Worm (Caenorhabditis elegans): ENCODE data around the gene pap-3.

pap-3 gene

DNA sequence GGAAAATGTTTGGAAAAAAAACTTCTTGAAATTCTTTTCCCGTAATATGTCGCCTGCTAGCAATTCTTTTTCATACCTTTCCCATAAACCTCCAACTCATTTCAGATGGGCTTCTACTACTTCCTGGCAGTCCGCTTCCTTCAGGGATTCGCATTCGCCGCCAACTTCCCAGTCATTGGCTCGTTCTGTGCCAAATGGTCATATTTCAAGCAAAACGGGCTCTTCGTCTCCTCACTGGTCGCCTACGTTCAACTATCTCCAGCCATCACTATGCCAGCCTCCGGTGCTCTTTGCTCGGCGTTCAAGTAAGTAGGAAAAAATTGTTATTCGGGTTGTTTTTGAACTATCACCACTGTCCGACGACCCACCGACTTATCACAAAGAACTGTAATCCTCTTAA lies 27.7 kb upstream of the pap-3 start:
- no peak for TF ChIP-seq hlh-8 (tag; optimal IDR thresholded peaks at IDR 0.05)
- TF ChIP-seq hlh-6 (tag; optimal IDR thresholded peaks at IDR 0.05): no peak
- TF ChIP-seq tbx-2 (tag; optimal IDR thresholded peaks at IDR 0.05): no peak
- no peak for TF ChIP-seq nhr-11 (tag; optimal IDR thresholded peaks at IDR 0.05)
- no peak for TF ChIP-seq madf-2 (tag; optimal IDR thresholded peaks at IDR 0.05)
- TF ChIP-seq che-1 (tag; optimal IDR thresholded peaks at IDR 0.05): no peak
- TF ChIP-seq ceh-6 (GFP tag; optimal IDR thresholded peaks at IDR 0.05): no peak
- no peak for TF ChIP-seq nhr-232 (tag; optimal IDR thresholded peaks at IDR 0.05)

DNA sequence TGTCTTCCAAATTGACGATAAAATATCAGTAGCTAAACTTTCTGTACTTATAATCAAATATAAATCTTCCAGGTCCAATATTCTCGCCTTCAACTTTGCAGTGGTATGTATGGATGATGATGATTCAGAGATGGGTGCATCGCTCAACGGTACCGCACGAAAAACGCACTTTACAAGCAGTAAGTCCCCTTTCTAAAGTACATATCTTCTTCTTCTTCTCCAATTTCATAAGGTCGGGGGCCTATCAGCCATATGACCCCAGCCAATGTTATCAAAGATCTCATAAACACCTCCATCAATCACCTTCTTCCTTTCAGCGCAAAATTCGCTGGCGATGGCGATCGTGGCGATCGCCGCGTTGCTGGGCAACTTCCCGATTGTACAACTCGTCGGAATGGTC lies 27.1 kb upstream of the pap-3 start:
- TF ChIP-seq ets-4 (tag; optimal IDR thresholded peaks at IDR 0.05): no peak
- no peak for TF ChIP-seq pat-9 (tag; optimal IDR thresholded peaks at IDR 0.05)

DNA sequence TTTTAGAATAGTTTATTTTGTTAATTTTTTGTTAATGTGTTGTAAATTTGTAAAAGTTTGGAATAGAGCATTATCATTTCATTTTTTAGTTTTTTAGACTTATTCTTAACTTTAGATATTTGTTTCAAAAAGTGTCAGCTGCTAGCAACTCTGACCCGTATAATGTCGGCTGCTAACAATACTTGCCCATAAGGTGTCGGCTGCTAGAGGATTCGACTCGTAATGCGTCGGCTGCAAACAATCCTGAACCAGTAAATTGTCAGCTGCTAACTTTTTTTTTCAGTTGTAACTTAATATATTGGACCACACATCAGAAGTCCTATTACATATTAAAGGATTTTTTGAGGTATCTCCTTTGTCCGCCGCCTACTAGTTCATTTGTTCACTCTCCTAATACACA lies 26.4 kb upstream of the pap-3 start:
- TF ChIP-seq unc-55 (GFP tag; optimal IDR thresholded peaks at IDR 0.05) (no peak), fkh-6 (tag; optimal IDR thresholded peaks at IDR 0.05) (no peak), nhr-232 (tag; optimal IDR thresholded peaks at IDR 0.05) (no peak), ceh-22 (tag; optimal IDR thresholded peaks at IDR 0.05) (no peak), tbx-2 (tag; optimal IDR thresholded peaks at IDR 0.05) (no peak), pat-9 (tag; optimal IDR thresholded peaks at IDR 0.05) (no peak), unc-3 (GFP tag; conservative IDR thresholded peaks at IDR 0.05) (no peak), unc-3 (tag; optimal IDR thresholded peaks at IDR 0.05) (no peak), ceh-18 (tag; optimal IDR thresholded peaks at IDR 0.05) (no peak), gmeb-2 (tag; optimal IDR thresholded peaks at IDR 0.05) (no peak), unc-86 (tag; optimal IDR thresholded peaks at IDR 0.05) (no peak), F13H6.1 (tag; optimal IDR thresholded peaks at IDR 0.05) (no peak), ceh-31 (tag; optimal IDR thresholded peaks at IDR 0.05) (no peak)

DNA sequence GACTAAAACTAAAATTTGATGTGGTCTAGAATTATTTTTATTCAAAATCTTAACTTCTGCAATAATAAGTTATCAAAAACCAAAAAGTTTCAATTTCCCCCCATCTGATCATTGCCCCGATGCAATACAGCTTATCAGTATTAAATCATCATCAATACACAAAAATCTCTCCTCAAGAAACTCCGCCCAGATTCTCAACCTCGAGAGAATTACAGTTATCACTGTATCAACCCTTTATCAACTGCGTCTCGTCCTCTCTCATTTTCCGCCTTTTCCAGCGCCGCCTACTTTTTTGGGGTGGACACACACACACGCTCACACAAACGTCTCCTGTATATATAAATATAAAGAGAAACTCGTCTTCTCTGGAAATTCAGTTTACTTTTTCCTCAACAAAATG lies 25.9 kb upstream of the pap-3 start, which contains the start of gene T27D12.1:
Gene T27D12.1 (plus strand): TSS at position 301 of the 400 bp plus-strand sequence.
- TF ChIP-seq T23F11.4 (GFP tag; optimal IDR thresholded peaks at IDR 0.05): no peak

DNA sequence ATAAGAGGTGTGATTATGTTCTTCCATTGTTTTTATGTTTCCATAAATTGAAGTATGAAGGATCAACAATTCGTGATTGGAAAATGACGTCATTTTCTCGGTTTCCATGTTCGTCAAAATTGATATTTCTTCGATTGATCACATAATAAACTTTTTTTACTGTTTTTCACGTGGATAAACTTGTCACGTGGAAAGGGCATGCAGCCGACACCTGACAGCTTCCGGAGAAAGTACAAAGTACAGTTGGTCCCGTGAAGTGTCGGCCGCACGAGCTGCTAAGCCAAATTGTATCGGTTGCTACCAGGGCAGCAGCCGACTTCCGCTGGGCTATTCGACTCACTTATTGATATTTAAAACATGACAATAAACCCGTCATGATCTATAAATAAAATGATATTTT lies 25.3 kb upstream of the pap-3 start:
- no peak for TF ChIP-seq fkh-6 (tag; optimal IDR thresholded peaks at IDR 0.05)
- TF ChIP-seq unc-55 (GFP tag; optimal IDR thresholded peaks at IDR 0.05): no peak
- TF ChIP-seq pros-1 (tag; optimal IDR thresholded peaks at IDR 0.05): no peak
- no peak for TF ChIP-seq ttx-3 (tag; optimal IDR thresholded peaks at IDR 0.05)

DNA sequence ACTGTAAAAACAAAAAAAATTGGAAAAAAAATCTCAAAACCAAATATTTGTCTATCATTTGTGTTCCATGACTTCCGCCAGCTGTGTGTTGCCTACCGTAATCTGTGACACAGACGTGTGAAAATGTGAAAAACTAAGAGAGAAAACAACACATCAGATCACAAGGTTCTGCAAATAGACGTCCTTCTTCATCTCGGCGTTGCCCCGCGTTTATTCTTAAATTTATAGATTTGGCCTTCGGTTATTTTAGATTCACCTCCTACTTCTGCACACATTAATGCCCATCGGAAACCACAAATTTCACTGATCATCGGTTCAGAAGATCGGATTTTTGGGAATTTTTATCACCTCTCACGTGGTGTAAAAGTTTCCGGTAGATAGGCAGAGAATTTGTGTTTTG lies 22.7 kb upstream of the pap-3 start:
- TF ChIP-seq elt-4 (tag; optimal IDR thresholded peaks at IDR 0.05) (no peak), elt-2 (tag; optimal IDR thresholded peaks at IDR 0.05) (no peak), pros-1 (tag; optimal IDR thresholded peaks at IDR 0.05) (no peak), ahr-1 (tag; optimal IDR thresholded peaks at IDR 0.05) (no peak), ref-2 (tag; optimal IDR thresholded peaks at IDR 0.05) (no peak), tbx-2 (tag; optimal IDR thresholded peaks at IDR 0.05) (no peak), rnt-1 (tag; optimal IDR thresholded peaks at IDR 0.05) (no peak), lim-6 (tag; optimal IDR thresholded peaks at IDR 0.05) (no peak), ceh-48 (tag; optimal IDR thresholded peaks at IDR 0.05) (no peak), dmd-4 (tag; optimal IDR thresholded peaks at IDR 0.05; ENCODE audit: borderline replicate concordance) (no peak), ets-4 (tag; optimal IDR thresholded peaks at IDR 0.05) (no peak), ceh-9 (tag; optimal IDR thresholded peaks at IDR 0.05) (no peak)

DNA sequence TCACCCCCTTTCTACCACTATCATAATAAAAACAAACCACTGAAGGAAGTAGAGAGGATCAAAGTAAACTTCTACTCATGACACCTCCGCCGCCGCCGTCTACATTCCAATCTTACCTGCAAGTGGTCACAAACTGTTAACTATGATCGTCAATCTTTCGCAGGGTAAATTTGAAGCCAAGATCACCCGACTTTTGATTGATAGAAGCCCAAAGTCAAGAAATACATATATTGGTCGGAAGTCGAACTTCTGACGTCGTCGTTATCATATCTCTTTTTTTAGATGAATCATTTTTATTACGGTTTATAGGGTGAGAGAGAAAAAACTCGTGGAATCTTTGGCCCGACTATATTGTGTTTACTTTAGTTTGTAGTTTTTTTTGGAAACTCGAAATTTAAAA lies 22.0 kb upstream of the pap-3 start:
- TF ChIP-seq gmeb-2 (tag; optimal IDR thresholded peaks at IDR 0.05) (no peak), lin-11 (tag; optimal IDR thresholded peaks at IDR 0.05) (no peak), mec-3 (tag; optimal IDR thresholded peaks at IDR 0.05; ENCODE audit: borderline replicate concordance) (no peak), syd-9 (tag; optimal IDR thresholded peaks at IDR 0.05) (no peak), sox-4 (tag; optimal IDR thresholded peaks at IDR 0.05) (no peak), pat-9 (tag; optimal IDR thresholded peaks at IDR 0.05) (no peak), hlh-13 (GFP tag; optimal IDR thresholded peaks at IDR 0.05) (no peak), ama-1 (optimal IDR thresholded peaks at IDR 0.05) (no peak), hlh-30 (tag; optimal IDR thresholded peaks at IDR 0.05; ENCODE audit: insufficient read depth) (no peak), ets-4 (tag; optimal IDR thresholded peaks at IDR 0.05) (no peak), pax-1 (tag; optimal IDR thresholded peaks at IDR 0.05) (no peak), rnt-1 (tag; optimal IDR thresholded peaks at IDR 0.05) (no peak), C08G9.2 (tag; optimal IDR thresholded peaks at IDR 0.05) (no peak), ceh-9 (tag; optimal IDR thresholded peaks at IDR 0.05) (no peak), C38D4.7 (GFP tag; optimal IDR thresholded peaks at IDR 0.05) (no peak), K09A11.1 (tag; optimal IDR thresholded peaks at IDR 0.05; ENCODE audit: insufficient read depth) (no peak), ceh-6 (GFP tag; optimal IDR thresholded peaks at IDR 0.05) (no peak)

All from whole organism, late embryonic.